Fruit fly (Drosophila melanogaster) whole organism, pupa: Measurements from ENCODE around the gene msi.

ENCODE experiments used
- CG17806 ChIP-seq: fragments of 200-800 bp; sonication (Bioruptor generic); optimal IDR thresholded peaks from 2 replicates; lab custom pipeline; 2018; ENCODE audit warnings: missing biosample characterization, mild to moderate bottlenecking, missing genetic modification characterization, moderate library complexity
- Pif1A ChIP-seq: fragments of 200-800 bp; sonication (Bioruptor generic); optimal IDR thresholded peaks from 3 replicates; lab custom pipeline; 2016; ENCODE audit warnings: missing biosample characterization, missing genetic modification characterization
- rn ChIP-seq: fragments of 200-800 bp; sonication (Bioruptor generic); IDR thresholded peaks from 2 replicates; pipeline ENCODE4 v1.3.6; 2022; ENCODE audit warnings: missing biosample characterization, missing genetic modification characterization

- TF ChIP-seq CG17806 = no peak
- no peak for TF ChIP-seq rn (GFP tag; lab: Robert Waterston, UW)
- no peak for TF ChIP-seq Pif1A (GFP tag; lab: Kevin White, UChicago)
These were observed 33.8 kb downstream of the msi start for dm6 chr3R:25549740-25550139.
